Fruit fly (Drosophila melanogaster) whole organism, wandering third instar larva: Measurements from ENCODE around the gene Jon25Bi.

ENCODE experiments used
- Abd-B ChIP-seq: fragments of >200 bp; optimal IDR thresholded peaks from 2 replicates; lab custom pipeline; 2017; ENCODE audit warnings: missing biosample characterization, missing genetic modification characterization
- CG32264 ChIP-seq: fragments of 200-800 bp; sonication (Bioruptor generic); optimal IDR thresholded peaks from 2 replicates; lab custom pipeline; 2016; ENCODE audit warnings: missing biosample characterization, missing genetic modification characterization
- CG9705 ChIP-seq: fragments of 200-800 bp; sonication (Bioruptor generic); optimal IDR thresholded peaks from 2 replicates; lab custom pipeline; 2018; ENCODE audit warnings: missing biosample characterization, mild to moderate bottlenecking, missing genetic modification characterization
- CrebA ChIP-seq: fragments of 200-800 bp; sonication (Bioruptor generic); optimal IDR thresholded peaks from 2 replicates; lab custom pipeline; 2016; ENCODE audit warnings: missing biosample characterization, mild to moderate bottlenecking, missing genetic modification characterization, borderline replicate concordance
- Dif ChIP-seq: fragments of 200-275, 200-300 bp; sonication (Bioruptor generic); optimal IDR thresholded peaks from 2 replicates; lab custom pipeline; 2018; ENCODE audit warnings: missing biosample characterization, missing genetic modification characterization; ENCODE audit not compliant: partially characterized antibody
- GATAd ChIP-seq: sonication (Bioruptor generic); optimal IDR thresholded peaks from 2 replicates; lab custom pipeline; 2016; ENCODE audit warnings: missing biosample characterization, missing genetic modification characterization
- HLH106 ChIP-seq: fragments of 200-800 bp; optimal IDR thresholded peaks from 3 replicates; lab custom pipeline; 2019; ENCODE audit warnings: missing biosample characterization, mild to moderate bottlenecking, missing genetic modification characterization, moderate library complexity
- Hnf4 ChIP-seq: fragments of 200-800 bp; sonication (Bioruptor generic); optimal IDR thresholded peaks from 2 replicates; lab custom pipeline; 2016; ENCODE audit warnings: missing biosample characterization, mild to moderate bottlenecking, missing genetic modification characterization
- Hr78 ChIP-seq: fragments of >200 bp; optimal IDR thresholded peaks from 2 replicates; lab custom pipeline; 2017; ENCODE audit warnings: missing biosample characterization, missing genetic modification characterization
- Hr83 ChIP-seq: fragments of 200-300 bp; sonication (Bioruptor generic); optimal IDR thresholded peaks from 2 replicates; lab custom pipeline; 2016; ENCODE audit warnings: missing biosample characterization, mild to moderate bottlenecking, missing genetic modification characterization, moderate library complexity; ENCODE audit not compliant: poor library complexity, severe bottlenecking
- Jra ChIP-seq: sonication (Bioruptor generic); optimal IDR thresholded peaks from 2 replicates; lab custom pipeline; 2016; ENCODE audit warnings: missing biosample characterization, missing genetic modification characterization
- Mio ChIP-seq: sonication (Bioruptor generic); optimal IDR thresholded peaks from 2 replicates; lab custom pipeline; 2016; ENCODE audit warnings: missing biosample characterization, missing genetic modification characterization
- Myc ChIP-seq: fragments of >200 bp; optimal IDR thresholded peaks from 2 replicates; lab custom pipeline; 2017
- N ChIP-seq: fragments of >200 bp; optimal IDR thresholded peaks from 2 replicates; lab custom pipeline; 2018; ENCODE audit warnings: missing biosample characterization, missing external identifiers, missing genetic modification characterization
- OdsH ChIP-seq: fragments of 200-800 bp; sonication (Bioruptor generic); optimal IDR thresholded peaks from 2 replicates; lab custom pipeline; 2016; ENCODE audit warnings: missing biosample characterization, mild to moderate bottlenecking, missing genetic modification characterization
- Rel ChIP-seq, 2 experiments: fragments of 200-800 bp; sonication (Bioruptor generic) in 1 of 2; optimal IDR thresholded peaks; 2 replicates in 1 of 2; 3 replicates in 1 of 2; lab custom pipeline; 2016 to 2019; ENCODE audit warnings: mild to moderate bottlenecking in 2 of 2, missing biosample characterization in 2 of 2, missing genetic modification characterization in 2 of 2, moderate library complexity in 1 of 2
- Sp1 ChIP-seq: fragments of 200-800 bp; sonication (Bioruptor generic); optimal IDR thresholded peaks from 3 replicates; lab custom pipeline; 2019; ENCODE audit warnings: missing biosample characterization, mild to moderate bottlenecking, missing genetic modification characterization, moderate library complexity
- Vsx2 ChIP-seq: fragments of 200-300, 225-300 bp; sonication (Bioruptor generic); optimal IDR thresholded peaks from 2 replicates; lab custom pipeline; 2018; ENCODE audit warnings: missing biosample characterization, missing genetic modification characterization; ENCODE audit not compliant: partially characterized antibody
- br ChIP-seq: fragments of 200-800 bp; sonication (Bioruptor generic); optimal IDR thresholded peaks from 2 replicates; lab custom pipeline; 2016; ENCODE audit warnings: missing biosample characterization, missing genetic modification characterization
- brk ChIP-seq: fragments of 200-800 bp; sonication (Bioruptor generic); optimal IDR thresholded peaks from 2 replicates; lab custom pipeline; 2016; ENCODE audit warnings: missing biosample characterization, mild to moderate bottlenecking, missing genetic modification characterization
- dl ChIP-seq, 2 experiments: fragments of 175-275, 200-275 bp in 1 of 2; fragments of 200-275 bp in 1 of 2; sonication (Bioruptor generic); optimal IDR thresholded peaks; lab custom pipeline; 2018; ENCODE audit warnings: mild to moderate bottlenecking in 2 of 2, missing biosample characterization in 2 of 2, missing genetic modification characterization in 2 of 2, moderate library complexity in 2 of 2; ENCODE audit not compliant: partially characterized antibody in 2 of 2, insufficient read depth in 1 of 2
- dmrt93B ChIP-seq: fragments of 200-800 bp; sonication (Bioruptor generic); optimal IDR thresholded peaks from 2 replicates; lab custom pipeline; 2018; ENCODE audit warnings: missing biosample characterization, mild to moderate bottlenecking, missing genetic modification characterization
- dsf ChIP-seq: sonication (Bioruptor generic); optimal IDR thresholded peaks from 2 replicates; lab custom pipeline; 2016; ENCODE audit warnings: missing biosample characterization, missing genetic modification characterization, borderline replicate concordance
- ey ChIP-seq: fragments of 200-800 bp; sonication (Bioruptor generic); optimal IDR thresholded peaks from 2 replicates; lab custom pipeline; 2016; ENCODE audit warnings: missing biosample characterization, missing genetic modification characterization
- foxo ChIP-seq, 2 experiments: fragments of 200-800 bp; sonication (Bioruptor generic); optimal IDR thresholded peaks; 2 replicates in 1 of 2; 3 replicates in 1 of 2; lab custom pipeline; 2016 to 2017; ENCODE audit warnings: missing biosample characterization in 2 of 2, missing genetic modification characterization in 2 of 2
- fru ChIP-seq: fragments of 200-800 bp; sonication (Bioruptor generic); optimal IDR thresholded peaks from 3 replicates; lab custom pipeline; 2016; ENCODE audit warnings: missing biosample characterization, mild to moderate bottlenecking, missing genetic modification characterization
- jim ChIP-seq: fragments of 175-275, 200-325 bp; sonication (Bioruptor generic); optimal IDR thresholded peaks from 2 replicates; lab custom pipeline; 2016; ENCODE audit warnings: missing biosample characterization, mild to moderate bottlenecking, missing genetic modification characterization
- lola ChIP-seq: fragments of >200 bp; optimal IDR thresholded peaks from 2 replicates; lab custom pipeline; 2017; ENCODE audit warnings: missing biosample characterization, missing genetic modification characterization
- psq ChIP-seq: fragments of 200-800 bp; sonication (Bioruptor generic); optimal IDR thresholded peaks from 3 replicates; lab custom pipeline; 2017; ENCODE audit warnings: missing biosample characterization, mild to moderate bottlenecking, missing genetic modification characterization, moderate library complexity
- rgr ChIP-seq: fragments of 200-800 bp; sonication (Bioruptor generic); optimal IDR thresholded peaks from 3 replicates; lab custom pipeline; 2016; ENCODE audit warnings: missing biosample characterization, mild to moderate bottlenecking, missing genetic modification characterization
- sage ChIP-seq: fragments of 200-800 bp; sonication (Bioruptor generic); optimal IDR thresholded peaks from 2 replicates; lab custom pipeline; 2016; ENCODE audit warnings: missing biosample characterization, mild to moderate bottlenecking, missing genetic modification characterization
- sv ChIP-seq: fragments of 200-800 bp; sonication (Bioruptor generic); optimal IDR thresholded peaks from 3 replicates; lab custom pipeline; 2016; ENCODE audit warnings: missing biosample characterization, missing genetic modification characterization
- tai ChIP-seq: sonication (Bioruptor generic); optimal IDR thresholded peaks from 2 replicates; lab custom pipeline; 2016; ENCODE audit warnings: missing biosample characterization, missing genetic modification characterization
- usp ChIP-seq: fragments of >200 bp; optimal IDR thresholded peaks from 2 replicates; lab custom pipeline; 2017; ENCODE audit warnings: missing biosample characterization, missing genetic modification characterization

Gene Jon25Bi

DNA sequence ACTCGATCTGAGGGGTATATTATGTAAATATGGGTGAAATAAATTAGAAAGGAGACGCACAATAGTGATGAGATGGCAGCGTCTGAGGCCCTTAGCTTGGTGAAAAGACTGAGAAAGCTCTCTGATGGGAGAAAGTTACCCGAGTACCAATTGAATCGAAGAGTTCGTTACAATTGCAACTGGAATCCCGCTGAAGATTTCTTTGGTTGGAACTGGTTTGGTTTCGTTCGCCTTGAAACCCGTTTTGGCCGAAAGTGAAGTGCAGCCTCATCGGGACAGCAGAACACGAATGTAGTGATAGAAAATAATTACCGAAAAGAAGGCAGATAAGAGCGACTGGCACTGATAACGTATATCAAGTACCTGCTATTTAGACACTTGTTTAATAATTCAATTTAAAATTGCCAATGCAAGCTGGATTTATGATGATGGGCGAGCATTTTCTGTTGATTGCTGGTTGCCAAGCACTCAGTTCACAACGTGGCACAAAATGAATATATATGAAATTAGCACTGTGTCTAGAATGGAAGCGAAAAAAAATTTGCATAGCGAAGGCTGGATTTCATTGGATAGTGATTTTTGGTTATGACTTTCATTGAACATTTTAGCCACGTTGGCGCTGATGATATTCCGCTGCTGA is 41.5 kb upstream of the Jon25Bi start:
- no peak for TF ChIP-seq Hr78 (GFP tag; lab: Kevin White, UChicago)
- no peak for TF ChIP-seq dl (GFP tag; optimal IDR thresholded peaks at IDR 0.05; lab: Kevin White, UChicago; ENCODE audit: insufficient read depth in 1 of 2, partially characterized antibody in 2 of 2)
- TF ChIP-seq CG32264: no peak
- TF ChIP-seq OdsH (GFP tag; lab: Kevin White, UChicago): no peak
- TF ChIP-seq Vsx2 (GFP tag; lab: Kevin White, UChicago): no peak
- TF ChIP-seq Myc (lab: Kevin White, UChicago): no peak
- no peak for TF ChIP-seq Jra
- no peak for TF ChIP-seq tai

DNA sequence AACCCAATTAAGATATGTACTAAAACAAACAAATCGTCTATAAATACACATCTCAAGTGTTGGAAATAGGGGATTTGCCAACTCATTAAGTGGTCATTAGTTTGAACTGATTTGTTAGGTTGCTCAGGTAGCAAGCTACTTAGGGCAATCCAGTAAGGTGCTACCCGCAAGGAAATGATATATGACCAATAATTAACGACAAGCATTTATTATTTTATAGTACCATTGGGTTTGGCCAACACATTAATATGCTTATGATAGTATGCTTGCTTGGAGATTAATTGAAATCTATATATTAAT is 40.8 kb upstream of the Jon25Bi start:
- no peak for TF ChIP-seq tai

DNA sequence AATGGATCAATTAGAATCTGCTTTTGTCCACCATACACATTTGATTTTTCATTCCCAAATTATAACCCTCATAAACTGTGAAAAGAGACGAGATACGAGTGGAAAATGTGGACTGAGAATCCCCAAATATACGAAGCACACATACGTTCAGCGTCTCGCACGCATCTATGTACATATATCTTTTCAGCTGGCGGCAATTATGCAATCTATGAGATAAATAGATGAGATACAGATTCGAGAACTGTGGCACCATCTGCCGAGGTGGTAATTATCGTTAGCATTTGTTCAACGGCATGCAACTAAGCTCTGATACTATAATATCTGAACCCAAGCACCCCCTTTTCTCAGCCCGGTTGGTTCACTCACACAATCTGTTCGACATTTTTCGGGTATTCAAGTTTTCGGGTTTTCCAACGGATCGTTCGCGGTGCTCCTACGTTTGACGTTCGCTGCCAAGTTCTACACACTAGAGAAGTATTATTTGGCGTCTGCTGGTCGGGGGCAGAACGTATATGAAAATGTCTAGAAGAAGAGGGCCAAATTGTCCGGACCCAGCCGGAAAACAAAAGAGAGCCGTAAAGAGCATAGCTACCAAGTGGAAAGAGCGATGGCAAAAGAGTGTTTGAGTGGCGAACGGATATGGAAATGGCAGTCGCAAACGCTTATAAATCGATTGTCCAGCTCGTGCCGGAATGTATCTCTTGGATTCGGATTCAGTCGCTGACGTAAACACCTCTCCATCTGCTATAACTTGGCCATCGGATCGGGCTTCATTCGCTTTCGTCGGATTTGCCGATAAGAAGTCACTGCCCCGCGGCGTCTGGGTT is 40.3 kb upstream of the Jon25Bi start:
- TF ChIP-seq OdsH (GFP tag; lab: Kevin White, UChicago): no peak
- no peak for TF ChIP-seq Myc (lab: Kevin White, UChicago)
- TF ChIP-seq Jra: no peak
- TF ChIP-seq fru (GFP tag; lab: Kevin White, UChicago): no peak
- no peak for TF ChIP-seq tai
- no peak for TF ChIP-seq CG9705 (GFP tag; lab: Kevin White, UChicago)
- no peak for TF ChIP-seq brk
- TF ChIP-seq dmrt93B: no peak
- TF ChIP-seq Hr83: no peak
- TF ChIP-seq Hnf4 (GFP tag; lab: Kevin White, UChicago): no peak
- no peak for TF ChIP-seq sv
- no peak for TF ChIP-seq ey (GFP tag; lab: Kevin White, UChicago)
- TF ChIP-seq Rel (GFP tag; optimal IDR thresholded peaks at IDR 0.05; lab: Kevin White, UChicago): no peak
- no peak for TF ChIP-seq Rel (tag; optimal IDR thresholded peaks at IDR 0.05; lab: Kevin White, UChicago)
- no peak for TF ChIP-seq N (GFP tag; lab: Kevin White, UChicago)
- no peak for TF ChIP-seq CG32264
- TF ChIP-seq Abd-B (GFP tag; lab: Kevin White, UChicago): no peak
- TF ChIP-seq GATAd (GFP tag; lab: Kevin White, UChicago): no peak
- TF ChIP-seq CrebA: no peak
- TF ChIP-seq Mio (GFP tag; lab: Kevin White, UChicago): no peak

- TF ChIP-seq dl (GFP tag; optimal IDR thresholded peaks at IDR 0.05; lab: Kevin White, UChicago; ENCODE audit: insufficient read depth in 1 of 2, partially characterized antibody in 2 of 2): no peak
- peak; percentile 80 for TF ChIP-seq jim
- no peak for TF ChIP-seq Jra
- TF ChIP-seq foxo (GFP tag; optimal IDR thresholded peaks at IDR 0.05; lab: Kevin White, UChicago): no peak
- no peak for TF ChIP-seq rgr (GFP tag; lab: Kevin White, UChicago)
- TF ChIP-seq Hr83: peak; percentile 3
- no peak for TF ChIP-seq lola
- TF ChIP-seq, all 38 proteins: peak for 2
Observed at dm6 chr2L:4982098-4982646, 27.2 kb upstream of the Jon25Bi start.

DNA sequence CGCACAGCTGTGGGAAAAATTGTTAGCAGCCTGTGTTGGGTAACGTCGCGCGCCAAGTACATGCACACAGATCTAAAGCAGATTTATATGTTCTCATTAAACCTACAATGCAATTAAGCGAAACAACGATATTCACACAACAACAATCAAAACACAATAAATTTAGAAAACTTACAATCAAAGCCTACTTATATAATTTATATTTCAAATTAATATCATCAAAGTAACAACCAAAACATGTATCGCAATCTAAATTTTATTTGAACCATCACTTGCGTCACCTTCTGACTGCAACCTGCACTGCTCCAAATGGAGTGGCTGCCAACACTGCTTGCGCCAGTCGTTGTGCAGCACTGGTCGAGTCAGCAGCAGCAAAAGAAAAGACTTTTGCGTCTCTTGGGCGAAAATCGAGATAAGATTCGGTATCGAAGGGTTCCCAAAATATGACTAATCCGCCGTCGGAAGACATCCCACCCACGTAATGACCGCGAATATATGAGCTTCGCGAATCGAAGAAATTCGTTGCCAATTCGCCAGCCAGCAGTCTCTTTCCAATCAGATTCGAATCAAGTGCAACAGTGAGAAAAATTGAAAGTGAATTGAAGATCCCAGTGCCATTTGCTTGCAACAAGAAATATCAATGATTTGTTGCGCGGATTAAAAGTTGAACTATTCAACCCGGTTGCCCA is 26.5 kb upstream of the Jon25Bi start, which contains the start of the genes CG8892 and CG34126:
CG8892 (minus strand) TSS at position 315 of the 689 bp plus-strand sequence.
CG34126 (plus strand) TSS at position 337 of the 689 bp plus-strand sequence.
- TF ChIP-seq dmrt93B (peak; percentile 99), CG32264 (peak; percentile 93), Rel (GFP tag; optimal IDR thresholded peaks at IDR 0.05; lab: Kevin White, UChicago) (peak; percentile 89), Rel (tag; optimal IDR thresholded peaks at IDR 0.05; lab: Kevin White, UChicago) (peak; percentile 87), fru (GFP tag; lab: Kevin White, UChicago) (peak; percentile 98), HLH106 (tag; lab: Kevin White, UChicago) (peak; percentile 99), Sp1 (GFP tag; lab: Kevin White, UChicago) (peak; percentile 97), CG9705 (GFP tag; lab: Kevin White, UChicago) (peak; percentile 98), tai (no peak), Abd-B (GFP tag; lab: Kevin White, UChicago) (no peak), GATAd (GFP tag; lab: Kevin White, UChicago) (peak; percentile 94), sage (GFP tag; lab: Kevin White, UChicago) (peak; percentile 91), Hr83 (peak; percentile 97), CrebA (no peak), usp (GFP tag; lab: Kevin White, UChicago) (no peak), sv (peak; percentile 99), jim (peak; percentile 93), dsf (GFP tag; lab: Kevin White, UChicago) (peak; percentile 95), rgr (GFP tag; lab: Kevin White, UChicago) (peak; percentile 98), OdsH (GFP tag; lab: Kevin White, UChicago) (peak; percentile 97), foxo (GFP tag; optimal IDR thresholded peaks at IDR 0.05; lab: Kevin White, UChicago) (peak; percentile 91 to 99), Dif (GFP tag; lab: Kevin White, UChicago) (no peak), Jra (peak; percentile 97), psq (GFP tag; lab: Kevin White, UChicago) (peak; percentile 97), N (GFP tag; lab: Kevin White, UChicago) (no peak), dl (GFP tag; optimal IDR thresholded peaks at IDR 0.05; lab: Kevin White, UChicago; ENCODE audit: insufficient read depth in 1 of 2, partially characterized antibody in 2 of 2) (no peak), Hr78 (GFP tag; lab: Kevin White, UChicago) (no peak), ey (GFP tag; lab: Kevin White, UChicago) (peak; percentile 97), br (peak; percentile 98)
